Fruit fly (Drosophila melanogaster) whole organism, embryonic: ENCODE data around the gene uif.

ENCODE experiments used
- Bgb ChIP-seq: fragments of 200-800 bp; sonication (Bioruptor generic); IDR thresholded peaks from 2 replicates; pipeline ENCODE4 v1.3.6; 2022; ENCODE audit warnings: missing biosample characterization, missing genetic modification characterization; ENCODE audit not compliant: partially characterized antibody
- Blimp-1 ChIP-seq: fragments of 200-800 bp; sonication (Bioruptor generic); optimal IDR thresholded peaks from 3 replicates; lab custom pipeline; 2018; ENCODE audit warnings: missing biosample characterization, missing genetic modification characterization, mild to moderate bottlenecking, moderate library complexity, missing genetic modification reagents
- CG10462 ChIP-seq: fragments of 200-800 bp; sonication (Bioruptor generic); optimal IDR thresholded peaks from 2 replicates; lab custom pipeline; 2016; ENCODE audit warnings: missing biosample characterization, missing genetic modification characterization
- CG10959 ChIP-seq: fragments of 200-800 bp; sonication (Bioruptor generic); IDR thresholded peaks from 2 replicates; pipeline ENCODE4 v1.3.6; 2022; ENCODE audit warnings: missing biosample characterization, missing genetic modification characterization
- CG11247 ChIP-seq: fragments of 200-800 bp; sonication (Bioruptor generic); IDR thresholded peaks from 2 replicates; pipeline ENCODE4 v1.3.6; 2022; ENCODE audit warnings: missing biosample characterization, missing genetic modification characterization
- CG12104 ChIP-seq: fragments of 200-800 bp; sonication (Bioruptor generic); optimal IDR thresholded peaks from 3 replicates; lab custom pipeline; 2016; ENCODE audit warnings: missing biosample characterization, missing genetic modification characterization
- CG12236 ChIP-seq: fragments of 200-800 bp; sonication (Bioruptor generic); optimal IDR thresholded peaks from 2 replicates; lab custom pipeline; 2016; ENCODE audit warnings: missing biosample characterization, missing genetic modification characterization
- CG12744 ChIP-seq: fragments of 200-800 bp; sonication (Bioruptor generic); optimal IDR thresholded peaks from 2 replicates; lab custom pipeline; 2016; ENCODE audit warnings: missing biosample characterization, missing genetic modification characterization
- CG12942 ChIP-seq: fragments of 200-800 bp; sonication (Bioruptor generic); optimal IDR thresholded peaks from 3 replicates; lab custom pipeline; 2016; ENCODE audit warnings: missing biosample characterization, missing genetic modification characterization
- CG14014 ChIP-seq: fragments of 200-800 bp; sonication (Bioruptor generic); IDR thresholded peaks from 2 replicates; pipeline ENCODE4 v1.3.6; 2022; ENCODE audit warnings: missing biosample characterization, missing genetic modification characterization
- CG17328 ChIP-seq: fragments of 200-800 bp; sonication (Bioruptor generic); IDR thresholded peaks from 2 replicates; pipeline ENCODE4 v1.3.6; 2022; ENCODE audit warnings: missing biosample characterization, missing genetic modification characterization
- CG17802 ChIP-seq: fragments of 200-800 bp; sonication (Bioruptor generic); optimal IDR thresholded peaks from 2 replicates; lab custom pipeline; 2018; ENCODE audit warnings: missing biosample characterization, mild to moderate bottlenecking, missing genetic modification characterization, moderate library complexity
- CG2875 ChIP-seq: fragments of 200-800 bp; sonication (Bioruptor generic); optimal IDR thresholded peaks from 2 replicates; lab custom pipeline; 2017; ENCODE audit warnings: missing biosample characterization, mild to moderate bottlenecking, missing genetic modification characterization, missing genetic modification reagents
- CG6175 ChIP-seq: fragments of 200-800 bp; sonication (Bioruptor generic); IDR thresholded peaks from 3 replicates; pipeline ENCODE4 v1.3.6; 2022; ENCODE audit warnings: missing biosample characterization, missing genetic modification characterization
- CG6683 ChIP-seq: fragments of 200-800 bp; sonication (Bioruptor generic); optimal IDR thresholded peaks from 2 replicates; lab custom pipeline; 2017; ENCODE audit warnings: missing biosample characterization, mild to moderate bottlenecking, missing genetic modification characterization, missing genetic modification reagents
- CG7372 ChIP-seq: fragments of 200-800 bp; sonication (Bioruptor generic); IDR thresholded peaks from 2 replicates; pipeline ENCODE4 v1.3.6; 2022; ENCODE audit warnings: missing biosample characterization, missing genetic modification characterization
- CG8359 ChIP-seq: fragments of 200-800 bp; sonication (Bioruptor generic); optimal IDR thresholded peaks from 2 replicates; lab custom pipeline; 2017; ENCODE audit warnings: missing biosample characterization, mild to moderate bottlenecking, missing genetic modification characterization, borderline replicate concordance
- CG8765 ChIP-seq: fragments of 200-800 bp; sonication (Bioruptor generic); IDR thresholded peaks from 2 replicates; pipeline ENCODE4 v1.3.6; 2022; ENCODE audit warnings: missing biosample characterization, missing genetic modification characterization
- D19B ChIP-seq: fragments of 200-800 bp; sonication (Bioruptor generic); optimal IDR thresholded peaks from 2 replicates; lab custom pipeline; 2017; ENCODE audit warnings: missing biosample characterization, mild to moderate bottlenecking, missing genetic modification characterization
- H2.0 ChIP-seq: fragments of 200-800 bp; sonication (Bioruptor generic); IDR thresholded peaks from 2 replicates; pipeline ENCODE4 v1.3.6; 2022; ENCODE audit warnings: missing biosample characterization, missing genetic modification characterization
- HLH4C ChIP-seq: fragments of 200-800 bp; sonication (Bioruptor generic); IDR thresholded peaks from 3 replicates; pipeline ENCODE4 v1.3.6; 2022; ENCODE audit warnings: missing biosample characterization, missing genetic modification characterization; ENCODE audit not compliant: partially characterized antibody
- Hand ChIP-seq: fragments of 200-800 bp; sonication (Bioruptor generic); optimal IDR thresholded peaks from 2 replicates; lab custom pipeline; 2017; ENCODE audit warnings: mild to moderate bottlenecking, missing biosample characterization, missing genetic modification reagents, missing genetic modification characterization
- Hmx ChIP-seq: fragments of 200-800 bp; sonication (Bioruptor generic); optimal IDR thresholded peaks from 2 replicates; lab custom pipeline; 2016; ENCODE audit warnings: missing biosample characterization, missing genetic modification characterization
- Oaz ChIP-seq: fragments of 200-800 bp; sonication (Bioruptor generic); IDR thresholded peaks from 2 replicates; pipeline ENCODE4 v1.3.6; 2022; ENCODE audit warnings: missing biosample characterization, missing genetic modification characterization
- Optix ChIP-seq: fragments of 200-800 bp; sonication (Bioruptor generic); IDR thresholded peaks from 3 replicates; pipeline ENCODE4 v1.3.6; 2022; ENCODE audit warnings: missing biosample characterization, missing genetic modification characterization
- Stat92E ChIP-seq, 3 experiments: fragments of >200 bp in 2 of 3; fragments of 200-800 bp in 1 of 3; sonication (Bioruptor generic) in 1 of 3; optimal IDR thresholded peaks; 2 replicates each; lab custom pipeline; 2017 to 2019; ENCODE audit warnings: missing biosample characterization in 3 of 3, missing genetic modification characterization in 3 of 3, mild to moderate bottlenecking in 1 of 3, moderate library complexity in 1 of 3
- Xrp1 ChIP-seq: fragments of 200-800 bp; sonication (Bioruptor generic); IDR thresholded peaks from 2 replicates; pipeline ENCODE4 v1.3.6; 2022; ENCODE audit warnings: missing biosample characterization, missing genetic modification characterization
- abd-A ChIP-seq: fragments of 200-800 bp; sonication (Bioruptor generic); optimal IDR thresholded peaks from 3 replicates; lab custom pipeline; 2019; ENCODE audit warnings: missing biosample characterization, mild to moderate bottlenecking, missing genetic modification characterization, moderate library complexity
- ash1 ChIP-seq: fragments of 200-800 bp; sonication (Bioruptor generic); optimal IDR thresholded peaks from 2 replicates; lab custom pipeline; 2018; ENCODE audit warnings: missing biosample characterization, mild to moderate bottlenecking, missing genetic modification characterization
- cas ChIP-seq: fragments of 200-800 bp; sonication (Bioruptor generic); IDR thresholded peaks from 2 replicates; pipeline ENCODE4 v1.3.6; 2022; ENCODE audit warnings: missing biosample characterization, missing genetic modification characterization
- cato ChIP-seq: fragments of 200-800 bp; sonication (Bioruptor generic); optimal IDR thresholded peaks from 2 replicates; lab custom pipeline; 2016; ENCODE audit warnings: missing biosample characterization, missing genetic modification characterization, borderline replicate concordance
- caup ChIP-seq: fragments of 200-800 bp; sonication (Bioruptor generic); optimal IDR thresholded peaks from 3 replicates; lab custom pipeline; 2017; ENCODE audit warnings: missing biosample characterization, mild to moderate bottlenecking, missing genetic modification characterization, moderate library complexity; ENCODE audit not compliant: severe bottlenecking
- chinmo ChIP-seq: fragments of 200-800 bp; sonication (Bioruptor generic); IDR thresholded peaks from 4 replicates; pipeline ENCODE4 v1.3.6; 2022; ENCODE audit warnings: missing biosample characterization, missing genetic modification characterization; ENCODE audit not compliant: partially characterized antibody
- dimm ChIP-seq: fragments of 200-800 bp; sonication (Bioruptor generic); IDR thresholded peaks from 2 replicates; pipeline ENCODE4 v1.3.6; 2022; ENCODE audit warnings: missing biosample characterization, missing genetic modification characterization
- gce ChIP-seq: fragments of 200-800 bp; sonication (Bioruptor generic); IDR thresholded peaks from 3 replicates; pipeline ENCODE4 v1.3.6; 2022; ENCODE audit warnings: missing biosample characterization, missing genetic modification characterization
- knrl ChIP-seq: fragments of 200-800 bp; sonication (Bioruptor generic); IDR thresholded peaks from 3 replicates; pipeline ENCODE4 v1.3.6; 2022; ENCODE audit warnings: missing biosample characterization, missing genetic modification characterization; ENCODE audit not compliant: partially characterized antibody
- lmd ChIP-seq: fragments of 200-800 bp; sonication (Bioruptor generic); IDR thresholded peaks from 2 replicates; pipeline ENCODE4 v1.3.6; 2022; ENCODE audit warnings: missing biosample characterization, missing genetic modification characterization
- nom ChIP-seq: fragments of 200-800 bp; sonication (Bioruptor generic); optimal IDR thresholded peaks from 2 replicates; lab custom pipeline; 2017; ENCODE audit warnings: missing biosample characterization, missing genetic modification characterization, mild to moderate bottlenecking, moderate library complexity, missing genetic modification reagents
- oc ChIP-seq: fragments of 200-800 bp; sonication (Bioruptor generic); optimal IDR thresholded peaks from 2 replicates; lab custom pipeline; 2018; ENCODE audit warnings: missing biosample characterization, mild to moderate bottlenecking, missing genetic modification characterization, moderate library complexity
- otp ChIP-seq: fragments of 200-800 bp; sonication (Bioruptor generic); IDR thresholded peaks from 3 replicates; pipeline ENCODE4, ENCODE4 v1.3.6; 2022; ENCODE audit warnings: missing biosample characterization, missing genetic modification characterization
- salm ChIP-seq: fragments of 200-800 bp; sonication (Bioruptor generic); optimal IDR thresholded peaks from 2 replicates; lab custom pipeline; 2018; ENCODE audit warnings: missing biosample characterization, mild to moderate bottlenecking, missing genetic modification characterization
- sd ChIP-seq: fragments of 200-800 bp; sonication (Bioruptor generic); optimal IDR thresholded peaks from 3 replicates; lab custom pipeline; 2018; ENCODE audit warnings: missing biosample characterization, mild to moderate bottlenecking, missing genetic modification characterization, moderate library complexity
- sens ChIP-seq: fragments of 200-800 bp; sonication (Bioruptor generic); peaks from one replicate; lab custom pipeline; 2016; ENCODE audit warnings: missing biosample characterization, missing genetic modification characterization
- sima ChIP-seq: fragments of 200-800 bp; sonication (Bioruptor generic); optimal IDR thresholded peaks from 2 replicates; lab custom pipeline; 2016; ENCODE audit warnings: missing biosample characterization, missing genetic modification characterization
- sisA ChIP-seq: fragments of 200-800 bp; sonication (Bioruptor generic); IDR thresholded peaks from 2 replicates; pipeline ENCODE4 v1.3.6; 2022; ENCODE audit warnings: missing biosample characterization, missing genetic modification characterization
- tap ChIP-seq: fragments of 200-800 bp; optimal IDR thresholded peaks from 3 replicates; lab custom pipeline; 2019; ENCODE audit warnings: missing biosample characterization, mild to moderate bottlenecking, missing genetic modification characterization, moderate library complexity
- tgo ChIP-seq: fragments of 200-800 bp; sonication (Bioruptor generic); IDR thresholded peaks from 3 replicates; pipeline ENCODE4 v1.3.6; 2022; ENCODE audit warnings: missing biosample characterization, missing genetic modification characterization
- trh ChIP-seq: fragments of 200-800 bp; sonication (Bioruptor generic); optimal IDR thresholded peaks from 2 replicates; lab custom pipeline; 2016; ENCODE audit warnings: missing biosample characterization, missing genetic modification characterization
- zf30C ChIP-seq: fragments of 200-800 bp; sonication (Bioruptor generic); optimal IDR thresholded peaks from 3 replicates; lab custom pipeline; 2018; ENCODE audit warnings: missing biosample characterization, mild to moderate bottlenecking, missing genetic modification characterization

The uif gene

dm6 chr2L:6998736-6999135, 11.4 kb downstream of the uif start:
- TF ChIP-seq abd-A (tag; lab: Kevin White, UChicago) (peak; percentile 15), sd (tag; lab: Kevin White, UChicago) (peak; percentile 94), chinmo (GFP tag; lab: Robert Waterston, UW) (0 out of 4 replicates have a peak, but pooled peaks have one; percentile 50), HLH4C (GFP tag; lab: Robert Waterston, UW) (no peak), D19B (GFP tag; lab: Kevin White, UChicago) (no peak)

- TF ChIP-seq sima (no peak), CG12744 (GFP tag; lab: Kevin White, UChicago) (no peak), H2.0 (GFP tag; lab: Robert Waterston, UW) (0 out of 2 replicates have a peak, but pooled peaks have one; percentile 6), CG17328 (peak; percentile 6; the same call in 1 of the 2 replicates), lmd (GFP tag; lab: Robert Waterston, UW) (0 out of 2 replicates have a peak, but pooled peaks have one; percentile 8), Blimp-1 (GFP tag; lab: Kevin White, UChicago) (peak; percentile 2), CG6175 (GFP tag; lab: Robert Waterston, UW) (no peak), Xrp1 (GFP tag; lab: Robert Waterston, UW) (peak; percentile 32; the same call in 1 of the 2 replicates), otp (GFP tag; lab: Robert Waterston, UW) (peak; percentile 75; the same call in 1 of the 3 replicates), CG12236 (GFP tag; lab: Kevin White, UChicago) (no peak), CG8359 (no peak), CG8765 (GFP tag; lab: Robert Waterston, UW) (no peak), sens (peak; percentile 88), CG10959 (GFP tag; lab: Robert Waterston, UW) (no peak), dimm (GFP tag; lab: Robert Waterston, UW) (no peak), Hand (GFP tag; lab: Kevin White, UChicago) (no peak), oc (tag; lab: Kevin White, UChicago) (no peak), CG12104 (GFP tag; lab: Kevin White, UChicago) (no peak), CG10462 (GFP tag; lab: Kevin White, UChicago) (no peak), CG14014 (GFP tag; lab: Robert Waterston, UW) (no peak), salm (tag; lab: Kevin White, UChicago) (no peak), CG2875 (GFP tag; lab: Kevin White, UChicago) (no peak), CG6683 (no peak), CG11247 (GFP tag; lab: Robert Waterston, UW) (0 out of 2 replicates have a peak, but pooled peaks have one; percentile 56), CG17802 (tag; lab: Kevin White, UChicago) (no peak), tgo (GFP tag; lab: Robert Waterston, UW) (no peak), nom (GFP tag; lab: Kevin White, UChicago) (peak; percentile 63), Hmx (no peak), Optix (GFP tag; lab: Robert Waterston, UW) (no peak), knrl (GFP tag; lab: Robert Waterston, UW) (no peak), zf30C (GFP tag; lab: Kevin White, UChicago) (peak; percentile 8), sisA (peak; percentile 47), trh (GFP tag; lab: Kevin White, UChicago) (no peak), gce (GFP tag; lab: Robert Waterston, UW) (no peak), Bgb (GFP tag; lab: Robert Waterston, UW) (no peak), CG7372 (GFP tag; lab: Robert Waterston, UW) (no peak), ash1 (GFP tag; lab: Kevin White, UChicago) (no peak), caup (GFP tag; lab: Kevin White, UChicago) (no peak), cato (no peak), CG12942 (no peak), tap (tag; lab: Kevin White, UChicago) (no peak), cas (GFP tag; lab: Robert Waterston, UW) (no peak), Stat92E (GFP tag; optimal IDR thresholded peaks at IDR 0.05; lab: Kevin White, UChicago) (no peak), Oaz (no peak)
Measured at dm6 chr2L:6991085-6991484, 19.1 kb downstream of the uif start.
